Worm (Caenorhabditis elegans): ENCODE measurements around the gene clp-1.
"Not testable (repeated sequence)": the region's sequence is repeated elsewhere in the genome, so short reads cannot be mapped to it uniquely, and the experiment has no call there.

DNA sequence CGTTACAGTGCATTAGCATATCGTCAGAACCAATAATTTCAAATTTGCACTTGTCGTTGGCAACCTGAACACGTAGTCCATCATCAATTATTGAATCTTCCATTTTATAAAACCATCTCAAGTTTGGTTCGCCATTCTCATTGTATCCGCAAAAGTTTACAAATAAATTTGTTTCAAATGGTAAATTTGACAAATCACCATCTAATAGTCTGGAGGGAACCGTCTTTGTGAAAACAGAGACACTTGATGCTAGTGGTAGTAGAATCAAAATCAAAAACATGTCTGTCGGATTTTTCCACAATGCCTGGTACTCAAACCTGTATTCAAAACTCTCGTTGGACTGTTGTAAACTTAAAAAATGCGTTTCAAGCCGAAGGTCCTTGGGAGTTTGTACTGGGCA is 15.5 kb upstream of the clp-1 start, which contains the start of gene F54H12.2:
- TF ChIP-seq snpc-4 (GFP tag; optimal IDR thresholded peaks at IDR 0.05); snpc-4 (tag; optimal IDR thresholded peaks at IDR 0.05); attf-5 (GFP tag; optimal IDR thresholded peaks at IDR 0.05): not testable (repeated sequence)
